Worm (Caenorhabditis elegans) whole organism, L3 larva: Measurements from ENCODE around the gene K02D10.4.

Experiments
- R02D3.7 ChIP-seq: fragments of 150-350 bp; optimal IDR thresholded peaks from 2 replicates; lab custom pipeline; 2014; ENCODE audit warnings: missing biosample characterization, missing genetic modification characterization
- ZK546.5 ChIP-seq: sonication (generic microtip); optimal IDR thresholded peaks from 2 replicates; lab custom pipeline; 2017; ENCODE audit warnings: missing biosample characterization, missing genetic modification characterization
- aly-2 ChIP-seq: fragments of 150-350 bp; optimal IDR thresholded peaks from 2 replicates; lab custom pipeline; 2014; ENCODE audit warnings: missing biosample characterization, missing genetic modification characterization
- ama-1 ChIP-seq: fragments of 150-350 bp; optimal IDR thresholded peaks from 2 replicates; lab custom pipeline; 2018
- ceh-82 ChIP-seq: fragments of 150-350 bp; optimal IDR thresholded peaks from 2 replicates; lab custom pipeline; 2014; ENCODE audit warnings: missing biosample characterization, missing genetic modification characterization
- ceh-9 ChIP-seq: sonication (generic microtip); optimal IDR thresholded peaks from 2 replicates; lab custom pipeline; 2018; ENCODE audit warnings: missing biosample characterization, missing genetic modification characterization
- daf-12 ChIP-seq: fragments of 150-350 bp; optimal IDR thresholded peaks from 2 replicates; lab custom pipeline; 2014; ENCODE audit warnings: missing biosample characterization, missing genetic modification reagents, missing genetic modification characterization
- egl-27 ChIP-seq: sonication (generic microtip); optimal IDR thresholded peaks from 4 replicates; lab custom pipeline; 2017; ENCODE audit warnings: missing biosample characterization, missing genetic modification reagents, missing genetic modification characterization
- egl-5 ChIP-seq: fragments of 150-350 bp; optimal IDR thresholded peaks from 2 replicates; lab custom pipeline; 2017; ENCODE audit warnings: missing biosample characterization, missing genetic modification reagents, missing genetic modification characterization, inconsistent platforms
- elt-1 ChIP-seq: fragments of 150-350 bp; optimal IDR thresholded peaks from 2 replicates; lab custom pipeline; 2014; ENCODE audit warnings: missing biosample characterization, missing genetic modification characterization
- elt-3 ChIP-seq, 3 experiments: fragments of 150-350 bp in 1 of 3; sonication (generic microtip) in 2 of 3; optimal IDR thresholded peaks; 2 replicates in 2 of 3; 4 replicates in 1 of 3; lab custom pipeline; 2014 to 2017; ENCODE audit warnings: missing biosample characterization in 3 of 3, missing genetic modification characterization in 3 of 3
- eor-1 ChIP-seq, 2 experiments: fragments of 150-350 bp; optimal IDR thresholded peaks; 2 replicates each; lab custom pipeline; 2014 to 2018; ENCODE audit warnings: missing biosample characterization in 2 of 2, missing genetic modification characterization in 2 of 2
- fkh-10 ChIP-seq: sonication (generic microtip); optimal IDR thresholded peaks from 2 replicates; lab custom pipeline; 2017; ENCODE audit warnings: missing biosample characterization, missing genetic modification reagents, missing genetic modification characterization
- fkh-2 ChIP-seq: fragments of 150-350 bp; optimal IDR thresholded peaks from 2 replicates; lab custom pipeline; 2014; ENCODE audit warnings: missing biosample characterization, missing genetic modification reagents, missing genetic modification characterization
- fos-1 ChIP-seq: fragments of 150-350 bp; optimal IDR thresholded peaks from 2 replicates; lab custom pipeline; 2014; ENCODE audit warnings: missing biosample characterization, missing genetic modification characterization
- hmg-11 ChIP-seq: sonication (generic microtip); optimal IDR thresholded peaks from 2 replicates; lab custom pipeline; 2016; ENCODE audit warnings: missing genetic modification characterization, missing compliant biosample characterization
- jun-1 ChIP-seq: fragments of 150-350 bp; optimal IDR thresholded peaks from 2 replicates; lab custom pipeline; 2014; ENCODE audit warnings: missing biosample characterization, missing genetic modification reagents, missing genetic modification characterization
- lin-15B ChIP-seq: fragments of 150-350 bp; optimal IDR thresholded peaks from 2 replicates; lab custom pipeline; 2014; ENCODE audit warnings: missing biosample characterization, missing genetic modification characterization
- lin-39 ChIP-seq: fragments of 150-350 bp; optimal IDR thresholded peaks from 2 replicates; lab custom pipeline; 2018; ENCODE audit warnings: missing biosample characterization, missing genetic modification reagents, missing genetic modification characterization
- lsy-12 ChIP-seq: sonication (generic microtip); optimal IDR thresholded peaks from 2 replicates; lab custom pipeline; 2016; ENCODE audit warnings: mild to moderate bottlenecking, missing genetic modification characterization, missing compliant biosample characterization
- mml-1 ChIP-seq: fragments of 150-350 bp; sonication (generic microtip); optimal IDR thresholded peaks from 3 replicates; lab custom pipeline; 2014; ENCODE audit warnings: missing biosample characterization, missing genetic modification characterization
- nfya-1 ChIP-seq: sonication (generic microtip); optimal IDR thresholded peaks from 2 replicates; lab custom pipeline; 2017; ENCODE audit warnings: missing genetic modification characterization, mild to moderate bottlenecking, missing compliant biosample characterization, antibody characterized with exemption, moderate library complexity; ENCODE audit not compliant: insufficient read depth
- nhr-11 ChIP-seq: fragments of 150-350 bp; optimal IDR thresholded peaks from 2 replicates; lab custom pipeline; 2014; ENCODE audit warnings: missing biosample characterization, missing genetic modification characterization
- nhr-12 ChIP-seq: fragments of 150-350 bp; optimal IDR thresholded peaks from 2 replicates; lab custom pipeline; 2014; ENCODE audit warnings: missing biosample characterization, missing genetic modification characterization
- nhr-23 ChIP-seq: fragments of 150-350 bp; optimal IDR thresholded peaks from 2 replicates; lab custom pipeline; 2014; ENCODE audit warnings: missing biosample characterization, missing genetic modification reagents, missing genetic modification characterization
- nhr-237 ChIP-seq: fragments of 150-350 bp; optimal IDR thresholded peaks from 2 replicates; lab custom pipeline; 2014; ENCODE audit warnings: missing biosample characterization, missing genetic modification characterization
- nhr-25 ChIP-seq: sonication (generic microtip); optimal IDR thresholded peaks from 2 replicates; lab custom pipeline; 2017; ENCODE audit warnings: missing biosample characterization, missing genetic modification characterization
- nhr-28 ChIP-seq: fragments of 150-350 bp; optimal IDR thresholded peaks from 2 replicates; lab custom pipeline; 2014; ENCODE audit warnings: missing biosample characterization, missing genetic modification characterization
- nhr-43 ChIP-seq: sonication (generic microtip); optimal IDR thresholded peaks from 2 replicates; lab custom pipeline; 2016; ENCODE audit warnings: mild to moderate bottlenecking, missing genetic modification characterization, missing compliant biosample characterization; ENCODE audit not compliant: poor library complexity, severe bottlenecking
- nhr-67 ChIP-seq: fragments of 150-350 bp; optimal IDR thresholded peaks from 2 replicates; lab custom pipeline; 2014; ENCODE audit warnings: missing biosample characterization, missing genetic modification characterization
- nhr-77 ChIP-seq: fragments of 150-350 bp; optimal IDR thresholded peaks from 2 replicates; lab custom pipeline; 2014; ENCODE audit warnings: missing biosample characterization, missing genetic modification characterization
- pha-4 ChIP-seq: fragments of 150-350 bp; optimal IDR thresholded peaks from 2 replicates; lab custom pipeline; 2014; ENCODE audit warnings: missing biosample characterization, missing genetic modification reagents, missing genetic modification characterization
- pqm-1 ChIP-seq: fragments of 150-350 bp; optimal IDR thresholded peaks from 2 replicates; lab custom pipeline; 2017; ENCODE audit warnings: missing biosample characterization, missing genetic modification characterization, inconsistent platforms
- sea-2 ChIP-seq: fragments of 150-350 bp; sonication (generic microtip); optimal IDR thresholded peaks from 4 replicates; lab custom pipeline; 2014; ENCODE audit warnings: missing biosample characterization, missing genetic modification reagents, missing genetic modification characterization
- skn-1 ChIP-seq: fragments of 150-350 bp; optimal IDR thresholded peaks from 2 replicates; lab custom pipeline; 2014; ENCODE audit warnings: missing biosample characterization, missing genetic modification characterization
- snpc-4 ChIP-seq: fragments of 150-350 bp; optimal IDR thresholded peaks from 2 replicates; lab custom pipeline; 2014; ENCODE audit warnings: missing biosample characterization, missing genetic modification characterization
- tbx-2 ChIP-seq: sonication (generic microtip); optimal IDR thresholded peaks from 2 replicates; lab custom pipeline; 2016; ENCODE audit warnings: mild to moderate bottlenecking, missing genetic modification characterization, missing compliant biosample characterization
- unc-62 ChIP-seq: fragments of 150-350 bp; sonication (generic microtip); optimal IDR thresholded peaks from 4 replicates; lab custom pipeline; 2014; ENCODE audit warnings: missing biosample characterization, missing genetic modification reagents, missing genetic modification characterization
- zag-1 ChIP-seq: fragments of 150-350 bp; optimal IDR thresholded peaks from 2 replicates; lab custom pipeline; 2014; ENCODE audit warnings: missing biosample characterization, missing genetic modification characterization
- ztf-11 ChIP-seq: fragments of 150-350 bp; optimal IDR thresholded peaks from 2 replicates; lab custom pipeline; 2014; ENCODE audit warnings: missing biosample characterization, missing genetic modification characterization

The K02D10.4 gene

ce11 chrIII:8792251-8792650, 12.4 kb upstream of the K02D10.4 start, which contains the start of gene ztf-1:
Gene ztf-1, minus strand, starts transcription at chrIII:8792351.
- no peak for TF ChIP-seq nhr-28
- no peak for TF ChIP-seq ztf-11 (tag; lab: Kevin White, UChicago)
- TF ChIP-seq aly-2 (tag; lab: Kevin White, UChicago): no peak
- TF ChIP-seq nhr-12 (tag; lab: Kevin White, UChicago): no peak
- TF ChIP-seq egl-27: no peak

DNA sequence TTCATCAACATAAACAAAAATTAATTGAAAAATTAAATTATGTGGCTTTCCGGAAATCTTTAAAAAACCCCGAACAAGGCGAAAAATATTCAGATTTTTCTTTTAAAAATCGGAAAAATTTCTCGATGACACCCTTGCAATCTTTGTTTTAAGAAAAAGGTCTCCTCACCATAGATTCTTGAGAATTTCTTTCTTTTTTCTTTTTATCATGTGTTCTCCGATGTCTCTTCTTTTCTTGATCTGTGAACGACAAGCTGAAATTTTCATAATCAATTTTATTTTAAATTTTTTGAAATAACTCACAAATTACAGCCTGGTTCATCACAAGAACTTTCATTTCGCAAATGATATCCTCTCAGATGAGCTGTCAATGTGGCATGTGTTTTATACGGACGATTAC, 11.4 kb upstream of the K02D10.4 start, which contains the start of the genes zfp-1 and F54F2.14:
zfp-1 (plus strand) TSS at position 301 of the 400 bp plus-strand sequence.
F54F2.14 (plus strand) TSS at position 312 of the 400 bp plus-strand sequence.
- TF ChIP-seq lin-39 (tag; lab: Kevin White, UChicago) (no peak), nhr-11 (tag; lab: Kevin White, UChicago) (no peak), egl-27 (no peak), aly-2 (tag; lab: Kevin White, UChicago) (no peak), sea-2 (GFP tag; lab: Kevin White, UChicago) (no peak), ama-1 (lab: Kevin White, UChicago) (no peak), fos-1 (tag; lab: Kevin White, UChicago) (no peak), fkh-2 (no peak), nhr-25 (tag; lab: Kevin White, UChicago) (no peak), nhr-12 (tag; lab: Kevin White, UChicago) (no peak), pha-4 (tag; lab: Kevin White, UChicago) (no peak), daf-12 (tag; lab: Kevin White, UChicago) (no peak), ceh-9 (tag; lab: Kevin White, UChicago) (no peak), nhr-43 (no peak), tbx-2 (tag; lab: Kevin White, UChicago) (no peak), R02D3.7 (tag; lab: Kevin White, UChicago) (no peak), ceh-82 (tag; lab: Kevin White, UChicago) (no peak)
- TF ChIP-seq, all 47 proteins: peak for 0

- TF ChIP-seq nhr-28 (no peak), mml-1 (tag; lab: Kevin White, UChicago) (no peak), nhr-43 (no peak), fos-1 (tag; lab: Kevin White, UChicago) (no peak), fkh-10 (no peak), egl-5 (tag; lab: Kevin White, UChicago) (peak; percentile 32), elt-1 (tag; lab: Kevin White, UChicago) (no peak), lin-15B (tag; lab: Kevin White, UChicago) (peak; percentile 17), R02D3.7 (tag; lab: Kevin White, UChicago) (no peak), skn-1 (tag; lab: Kevin White, UChicago) (no peak), ceh-82 (tag; lab: Kevin White, UChicago) (no peak), jun-1 (tag; lab: Kevin White, UChicago) (no peak), ZK546.5 (tag; lab: Kevin White, UChicago) (no peak), nhr-11 (tag; lab: Kevin White, UChicago) (no peak), nhr-23 (no peak), tbx-2 (tag; lab: Kevin White, UChicago) (no peak), pqm-1 (tag; lab: Kevin White, UChicago) (no peak), nfya-1 (tag; lab: Kevin White, UChicago) (peak; percentile 25), hmg-11 (tag; lab: Kevin White, UChicago) (peak; percentile 40), lin-39 (tag; lab: Kevin White, UChicago) (peak; percentile 73), zag-1 (tag; lab: Kevin White, UChicago) (no peak), nhr-77 (no peak), ceh-9 (tag; lab: Kevin White, UChicago) (no peak), snpc-4 (no peak)
- TF ChIP-seq, all 47 proteins: peak for 5
Measured at ce11 chrIII:8788690-8789089, 8.9 kb upstream of the K02D10.4 start.

DNA sequence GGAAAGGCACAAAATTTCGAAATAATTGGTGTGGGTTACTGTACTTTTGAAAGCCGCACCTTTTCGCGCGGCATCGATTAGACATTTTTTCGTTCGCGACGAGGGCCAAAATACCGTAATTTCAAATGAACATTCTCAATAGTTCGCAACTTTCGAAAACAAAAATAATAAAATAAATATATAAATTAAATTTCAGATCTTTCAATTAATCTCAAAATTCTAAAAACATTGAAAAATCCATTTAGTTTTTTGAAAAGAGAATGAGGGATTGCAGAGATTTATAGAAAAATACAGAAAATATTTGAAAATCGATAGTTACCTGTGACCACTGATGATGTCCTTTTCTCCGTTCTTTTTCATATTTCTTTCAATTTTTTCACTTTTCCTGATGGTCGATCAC, 6.3 kb upstream of the K02D10.4 start, which contains the start of gene K02D10.8:
K02D10.8 (plus strand) TSS at position 301 of the 400 bp plus-strand sequence.
- no peak for TF ChIP-seq egl-27
- TF ChIP-seq nhr-23: no peak
- TF ChIP-seq daf-12 (tag; lab: Kevin White, UChicago): no peak
- TF ChIP-seq eor-1 (tag; optimal IDR thresholded peaks at IDR 0.05; lab: Kevin White, UChicago): no peak
- no peak for TF ChIP-seq ceh-82 (tag; lab: Kevin White, UChicago)
- TF ChIP-seq ama-1 (lab: Kevin White, UChicago): no peak
- no peak for TF ChIP-seq lsy-12 (tag; lab: Kevin White, UChicago)
- TF ChIP-seq elt-3 (tag; optimal IDR thresholded peaks at IDR 0.05; lab: Kevin White, UChicago): no peak
- TF ChIP-seq mml-1 (tag; lab: Kevin White, UChicago): no peak
- TF ChIP-seq nhr-67 (tag; lab: Kevin White, UChicago): no peak
- no peak for TF ChIP-seq R02D3.7 (tag; lab: Kevin White, UChicago)
- no peak for TF ChIP-seq fkh-2
- no peak for TF ChIP-seq nhr-237 (tag; lab: Kevin White, UChicago)
- no peak for TF ChIP-seq ztf-11 (tag; lab: Kevin White, UChicago)
- TF ChIP-seq unc-62 (GFP tag; lab: Kevin White, UChicago): no peak
- no peak for TF ChIP-seq elt-1 (tag; lab: Kevin White, UChicago)
- TF ChIP-seq sea-2 (GFP tag; lab: Kevin White, UChicago): no peak
